Worm (Caenorhabditis elegans) whole organism, late embryonic: ENCODE data around the gene spe-49.

ENCODE experiments used
- C38D4.7 ChIP-seq: fragments of 200-800 bp; sonication (Bioruptor generic); optimal IDR thresholded peaks from 2 replicates; lab custom pipeline; 2018; ENCODE audit warnings: mild to moderate bottlenecking, missing genetic modification characterization, moderate library complexity, missing compliant biosample characterization
- F13H6.1 ChIP-seq: sonication (generic microtip); optimal IDR thresholded peaks from 2 replicates; lab custom pipeline; 2016; ENCODE audit warnings: missing genetic modification characterization, missing compliant biosample characterization
- K09A11.1 ChIP-seq: sonication (generic microtip); optimal IDR thresholded peaks from 2 replicates; lab custom pipeline; 2017; ENCODE audit warnings: antibody characterized with exemption, mild to moderate bottlenecking, missing genetic modification characterization, missing compliant biosample characterization; ENCODE audit not compliant: insufficient read depth
- ama-1 ChIP-seq: fragments of 150-350 bp; optimal IDR thresholded peaks from 2 replicates; lab custom pipeline; 2014
- ceh-14 ChIP-seq: sonication (generic microtip); optimal IDR thresholded peaks from 2 replicates; lab custom pipeline; 2016; ENCODE audit warnings: missing genotype, missing genetic modification characterization, missing compliant biosample characterization
- ceh-19 ChIP-seq: fragments of 200-800 bp; sonication (Bioruptor generic); optimal IDR thresholded peaks from 2 replicates; lab custom pipeline; 2018; ENCODE audit warnings: mild to moderate bottlenecking, missing genetic modification characterization, missing compliant biosample characterization
- ceh-2 ChIP-seq: sonication (generic microtip); optimal IDR thresholded peaks from 2 replicates; lab custom pipeline; 2016; ENCODE audit warnings: missing genotype, missing genetic modification characterization, missing compliant biosample characterization
- ceh-22 ChIP-seq: sonication (generic microtip); optimal IDR thresholded peaks from 2 replicates; lab custom pipeline; 2017; ENCODE audit warnings: missing biosample characterization, missing genetic modification characterization
- ceh-31 ChIP-seq: sonication (generic microtip); optimal IDR thresholded peaks from 2 replicates; lab custom pipeline; 2016; ENCODE audit warnings: missing genetic modification characterization, missing compliant biosample characterization
- ceh-34 ChIP-seq: sonication (generic microtip); optimal IDR thresholded peaks from 2 replicates; lab custom pipeline; 2016; ENCODE audit warnings: mild to moderate bottlenecking, missing genetic modification characterization, missing compliant biosample characterization
- ceh-45 ChIP-seq: fragments of 200-800 bp; sonication (Bioruptor generic); IDR thresholded peaks from 2 replicates; pipeline ENCODE4 v1.3.6; 2022; ENCODE audit warnings: missing genetic modification reagents, missing genetic modification characterization, missing compliant biosample characterization
- ceh-48 ChIP-seq: sonication (generic microtip); optimal IDR thresholded peaks from 2 replicates; lab custom pipeline; 2016; ENCODE audit warnings: missing genetic modification characterization, inconsistent platforms, missing compliant biosample characterization
- ceh-6 ChIP-seq: fragments of 200-800 bp; sonication (Bioruptor generic); optimal IDR thresholded peaks from 2 replicates; lab custom pipeline; 2018; ENCODE audit warnings: mild to moderate bottlenecking, missing genetic modification characterization, missing compliant biosample characterization
- dve-1 ChIP-seq: sonication (generic microtip); optimal IDR thresholded peaks from 2 replicates; lab custom pipeline; 2017; ENCODE audit warnings: antibody characterized with exemption, mild to moderate bottlenecking, missing genetic modification characterization, missing compliant biosample characterization
- elt-2 ChIP-seq: sonication (generic microtip); optimal IDR thresholded peaks from 2 replicates; lab custom pipeline; 2016; ENCODE audit warnings: missing genetic modification reagents, missing genetic modification characterization, missing compliant biosample characterization
- fkh-6 ChIP-seq: sonication (generic microtip); optimal IDR thresholded peaks from 2 replicates; lab custom pipeline; 2016; ENCODE audit warnings: missing genetic modification characterization, missing compliant biosample characterization
- hlh-8 ChIP-seq: sonication (generic microtip); optimal IDR thresholded peaks from 2 replicates; lab custom pipeline; 2016; ENCODE audit warnings: missing genotype, missing genetic modification characterization, missing compliant biosample characterization
- lin-11 ChIP-seq: fragments of 200-800 bp; sonication (Bioruptor generic); optimal IDR thresholded peaks from 2 replicates; lab custom pipeline; 2018; ENCODE audit warnings: mild to moderate bottlenecking, missing genetic modification characterization, missing compliant biosample characterization
- nhr-11 ChIP-seq: fragments of 150-350 bp; optimal IDR thresholded peaks from 2 replicates; lab custom pipeline; 2014; ENCODE audit warnings: missing biosample characterization, missing genetic modification characterization
- npax-4 ChIP-seq: sonication (generic microtip); optimal IDR thresholded peaks from 2 replicates; lab custom pipeline; 2016; ENCODE audit warnings: missing genetic modification characterization, missing compliant biosample characterization
- pag-3 ChIP-seq: sonication (generic microtip); optimal IDR thresholded peaks from 2 replicates; lab custom pipeline; 2016; ENCODE audit warnings: missing compliant biosample characterization, missing genetic modification characterization, borderline replicate concordance
- pat-9 ChIP-seq: fragments of 200-800 bp; sonication (Bioruptor generic); optimal IDR thresholded peaks from 2 replicates; lab custom pipeline; 2018; ENCODE audit warnings: mild to moderate bottlenecking, missing genetic modification characterization, moderate library complexity, missing compliant biosample characterization
- pax-1 ChIP-seq: fragments of 150-350 bp; optimal IDR thresholded peaks from 2 replicates; lab custom pipeline; 2014; ENCODE audit warnings: missing biosample characterization, missing genetic modification characterization
- pqm-1 ChIP-seq: sonication (generic microtip); optimal IDR thresholded peaks from 2 replicates; lab custom pipeline; 2016; ENCODE audit warnings: missing genetic modification characterization, missing compliant biosample characterization
- rnt-1 ChIP-seq: sonication (generic microtip); optimal IDR thresholded peaks from 2 replicates; lab custom pipeline; 2016; ENCODE audit warnings: missing genetic modification characterization, missing compliant biosample characterization
- sdc-2 ChIP-seq: sonication (generic microtip); optimal IDR thresholded peaks from 2 replicates; lab custom pipeline; 2016; ENCODE audit warnings: missing genotype, missing genetic modification characterization, missing compliant biosample characterization
- sox-4 ChIP-seq: sonication (generic microtip); optimal IDR thresholded peaks from 2 replicates; lab custom pipeline; 2017; ENCODE audit warnings: mild to moderate bottlenecking, missing genetic modification characterization, inconsistent platforms, missing compliant biosample characterization
- syd-9 ChIP-seq: sonication (generic microtip); optimal IDR thresholded peaks from 2 replicates; lab custom pipeline; 2016; ENCODE audit warnings: mild to moderate bottlenecking, missing genetic modification characterization, moderate library complexity, missing compliant biosample characterization
- tbx-2 ChIP-seq: sonication (generic microtip); optimal IDR thresholded peaks from 2 replicates; lab custom pipeline; 2016; ENCODE audit warnings: missing genetic modification characterization, missing compliant biosample characterization
- tbx-7 ChIP-seq: sonication (generic microtip); optimal IDR thresholded peaks from 2 replicates; lab custom pipeline; 2016; ENCODE audit warnings: missing genotype, missing genetic modification characterization, missing compliant biosample characterization
- ttx-3 ChIP-seq: sonication (generic microtip); optimal IDR thresholded peaks from 2 replicates; lab custom pipeline; 2016; ENCODE audit warnings: missing genetic modification reagents, missing genetic modification characterization, missing compliant biosample characterization
- unc-3 ChIP-seq, 2 experiments: fragments of 200-800 bp in 1 of 2; sonication (Bioruptor generic) in 1 of 2; sonication (generic microtip) in 1 of 2; conservative IDR thresholded peaks in 1 of 2; optimal IDR thresholded peaks in 1 of 2; 2 replicates each; pipeline versions ENCODE4 v1.3.6 to Lab custom; 2016 to 2022; ENCODE audit warnings: missing compliant biosample characterization in 2 of 2, missing genetic modification characterization in 2 of 2, missing genetic modification reagents in 1 of 2
- unc-55 ChIP-seq: sonication (generic microtip); optimal IDR thresholded peaks from 2 replicates; lab custom pipeline; 2017; ENCODE audit warnings: missing biosample characterization, missing genetic modification reagents, missing genetic modification characterization

spe-49 gene

ce11 chrV:6322749-6323367, 41.7 kb downstream of the spe-49 start:
- TF ChIP-seq K09A11.1 (tag; lab: Kevin White, UChicago), result no peak
- no peak for TF ChIP-seq unc-55 (GFP tag; lab: Kevin White, UChicago)
- TF ChIP-seq C38D4.7 (GFP tag; lab: Kevin White, UChicago), result no peak
- TF ChIP-seq hlh-8, result no peak
- no peak for TF ChIP-seq npax-4 (tag; lab: Kevin White, UChicago)
- TF ChIP-seq fkh-6 (tag; lab: Kevin White, UChicago), result no peak

DNA sequence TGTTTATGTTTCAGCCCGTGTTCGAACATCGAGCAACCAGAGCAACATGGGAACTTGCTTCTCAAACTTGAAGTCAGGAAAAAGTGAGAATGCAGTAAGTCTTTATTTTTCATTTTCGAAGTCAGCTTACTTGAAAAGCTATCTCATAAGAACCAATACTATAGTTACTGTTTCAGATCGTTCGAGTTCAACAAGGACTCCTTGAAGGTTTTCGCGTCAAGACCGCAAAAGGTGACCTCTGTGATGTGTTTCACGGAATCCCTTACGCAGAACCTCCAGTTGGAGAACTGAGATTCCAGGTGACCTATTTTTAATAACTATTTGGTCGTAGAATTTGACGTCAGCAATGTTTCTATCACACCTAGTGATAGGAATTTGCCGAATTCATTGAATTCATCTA, 42.4 kb downstream of the spe-49 start:
- no peak for TF ChIP-seq rnt-1 (tag; lab: Kevin White, UChicago)
- TF ChIP-seq pat-9 (tag; lab: Kevin White, UChicago), result no peak
- TF ChIP-seq ceh-45, result no peak
- TF ChIP-seq pqm-1, result no peak
- no peak for TF ChIP-seq nhr-11 (tag; lab: Kevin White, UChicago)
- no peak for TF ChIP-seq hlh-8
- no peak for TF ChIP-seq sox-4
- TF ChIP-seq ceh-31, result no peak
- TF ChIP-seq ceh-19 (GFP tag; lab: Kevin White, UChicago), result no peak
- no peak for TF ChIP-seq unc-3 (GFP tag; conservative IDR thresholded peaks at IDR 0.05; lab: Robert Waterston, UW)
- TF ChIP-seq unc-3 (tag; optimal IDR thresholded peaks at IDR 0.05; lab: Kevin White, UChicago), result no peak
- no peak for TF ChIP-seq lin-11 (tag; lab: Kevin White, UChicago)
- no peak for TF ChIP-seq K09A11.1 (tag; lab: Kevin White, UChicago)
- no peak for TF ChIP-seq ama-1 (lab: Kevin White, UChicago)
- no peak for TF ChIP-seq pax-1 (tag; lab: Kevin White, UChicago)
- TF ChIP-seq ceh-48 (tag; lab: Kevin White, UChicago), result no peak
- no peak for TF ChIP-seq tbx-7 (tag; lab: Kevin White, UChicago)
- no peak for TF ChIP-seq sdc-2 (tag; lab: Kevin White, UChicago)
- no peak for TF ChIP-seq ceh-34 (tag; lab: Kevin White, UChicago)

ce11 chrV:6326394-6326793, 45.2 kb downstream of the spe-49 start:
- no peak for TF ChIP-seq F13H6.1 (tag; lab: Kevin White, UChicago)
- TF ChIP-seq ceh-6 (GFP tag; lab: Kevin White, UChicago), result no peak
- no peak for TF ChIP-seq hlh-8
- TF ChIP-seq ama-1 (lab: Kevin White, UChicago), result no peak
- TF ChIP-seq rnt-1 (tag; lab: Kevin White, UChicago), result no peak
- TF ChIP-seq ceh-45, result no peak
- TF ChIP-seq, all 69 proteins: peak for 0

DNA sequence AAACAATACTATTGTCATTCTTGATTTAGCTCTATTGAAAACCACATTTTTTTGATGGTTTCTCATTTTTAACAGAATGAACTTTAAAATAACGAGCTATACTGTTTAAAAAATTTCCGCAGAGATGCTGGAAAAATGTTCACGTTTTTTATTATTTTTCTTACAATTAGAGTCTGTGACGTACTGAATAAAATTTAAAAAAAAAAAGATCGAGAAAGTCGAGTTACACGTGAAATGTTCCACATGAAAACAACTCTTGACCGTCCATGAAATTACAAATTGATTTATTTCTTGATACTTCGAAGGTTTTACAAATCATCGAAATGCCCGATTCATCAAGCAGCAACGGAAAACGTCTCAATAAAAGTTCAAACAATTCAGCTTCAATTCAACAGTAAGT, 45.8 kb downstream of the spe-49 start, which contains the start of gene fbxa-202:
Gene fbxa-202, plus strand, starts transcription at position 301 of the 400 bp plus-strand sequence.
- TF ChIP-seq ceh-2 (tag; lab: Kevin White, UChicago) (no peak), rnt-1 (tag; lab: Kevin White, UChicago) (no peak), pax-1 (tag; lab: Kevin White, UChicago) (no peak), pag-3 (tag; lab: Kevin White, UChicago) (no peak)

DNA sequence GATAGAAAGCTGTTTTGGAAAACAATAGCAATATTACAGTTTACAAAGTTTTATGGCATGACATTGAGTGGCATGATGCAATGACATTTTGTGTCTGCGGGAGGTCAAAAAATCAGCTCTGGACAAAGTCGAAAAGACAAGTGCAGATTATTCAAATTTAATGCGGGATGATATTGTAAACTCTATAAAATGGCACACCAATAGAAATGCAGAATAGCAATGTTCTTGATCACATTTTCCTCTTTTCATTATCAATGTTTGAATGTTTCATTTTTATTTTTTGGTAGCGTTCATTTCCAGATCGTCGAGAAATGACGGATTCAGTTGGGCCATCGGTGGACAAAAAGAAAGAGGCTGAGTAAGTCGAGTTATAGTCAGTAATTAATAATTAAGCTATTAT, 47.7 kb downstream of the spe-49 start, which contains the start of gene T28C12.2:
Gene T28C12.2, plus strand, starts transcription at position 301 of the 400 bp plus-strand sequence.
- TF ChIP-seq fkh-6 (tag; lab: Kevin White, UChicago), result no peak
- no peak for TF ChIP-seq dve-1 (tag; lab: Kevin White, UChicago)
- no peak for TF ChIP-seq syd-9
- no peak for TF ChIP-seq F13H6.1 (tag; lab: Kevin White, UChicago)
- TF ChIP-seq tbx-2 (tag; lab: Kevin White, UChicago), result no peak
- no peak for TF ChIP-seq ceh-22 (tag; lab: Kevin White, UChicago)
- no peak for TF ChIP-seq rnt-1 (tag; lab: Kevin White, UChicago)
- TF ChIP-seq ttx-3 (tag; lab: Kevin White, UChicago), result no peak
- TF ChIP-seq pag-3 (tag; lab: Kevin White, UChicago), result no peak
- TF ChIP-seq ceh-34 (tag; lab: Kevin White, UChicago), result no peak
- TF ChIP-seq elt-2 (tag; lab: Kevin White, UChicago), result no peak
- no peak for TF ChIP-seq ceh-14 (tag; lab: Kevin White, UChicago)
- no peak for TF ChIP-seq ceh-19 (GFP tag; lab: Kevin White, UChicago)
